Fruit fly (Drosophila melanogaster): ENCODE measurements around the gene CG15385.

- TF ChIP-seq CG10321 (GFP tag; IDR thresholded peaks at IDR 0.05) (no peak), dati (GFP tag; IDR thresholded peaks at IDR 0.05) (no peak), exex (tag; optimal IDR thresholded peaks at IDR 0.05) (no peak), unc-4 (GFP tag; IDR thresholded peaks at IDR 0.05; ENCODE audit: partially characterized antibody) (no peak), CG6854 (GFP tag; optimal IDR thresholded peaks at IDR 0.05) (no peak), ase (GFP tag; IDR thresholded peaks at IDR 0.05) (no peak), CG4404 (GFP tag; IDR thresholded peaks at IDR 0.05) (no peak)
Measured at dm6 chr2L:2187411-2187810, 25.0 kb downstream of the CG15385 start.
